Worm (Caenorhabditis elegans): Measurements from ENCODE around the gene rsp-5.
A peak's percentile ranks its signal among the peaks of the same experiment; 100 is the strongest.

rsp-5 gene

DNA sequence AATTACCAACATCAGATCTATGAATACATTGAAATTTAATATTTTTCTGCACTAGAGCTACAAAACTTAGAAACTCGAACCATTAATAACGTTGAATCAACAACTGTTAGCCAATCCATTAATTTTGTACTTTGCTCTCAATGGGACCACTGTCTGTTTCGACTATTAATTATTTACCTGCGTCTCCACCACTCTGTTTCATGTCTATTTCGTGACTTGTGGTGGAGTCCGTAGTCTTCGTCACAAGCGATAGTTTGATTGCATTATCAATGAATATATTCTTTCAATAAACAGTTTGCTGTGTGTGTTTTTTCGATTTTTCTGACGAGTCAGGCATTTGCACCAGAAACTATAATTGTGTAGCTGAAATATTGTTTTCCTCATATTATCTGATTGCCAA, 3.6 kb upstream of the rsp-5 start (continued):
- no peak for TF ChIP-seq tlp-1 (tag; optimal IDR thresholded peaks at IDR 0.05)
- TF ChIP-seq ceh-90 (tag; optimal IDR thresholded peaks at IDR 0.05), result no peak
- peak; percentile 37 for TF ChIP-seq vab-15 (tag; optimal IDR thresholded peaks at IDR 0.05)
- no peak for TF ChIP-seq dsc-1 (tag; optimal IDR thresholded peaks at IDR 0.05)
- TF ChIP-seq nhr-20 (tag; optimal IDR thresholded peaks at IDR 0.05), result peak; percentile 41
- TF ChIP-seq alr-1 (tag; optimal IDR thresholded peaks at IDR 0.05; ENCODE audit: borderline replicate concordance), result no peak
- no peak for TF ChIP-seq elt-3 (tag; optimal IDR thresholded peaks at IDR 0.05)

DNA sequence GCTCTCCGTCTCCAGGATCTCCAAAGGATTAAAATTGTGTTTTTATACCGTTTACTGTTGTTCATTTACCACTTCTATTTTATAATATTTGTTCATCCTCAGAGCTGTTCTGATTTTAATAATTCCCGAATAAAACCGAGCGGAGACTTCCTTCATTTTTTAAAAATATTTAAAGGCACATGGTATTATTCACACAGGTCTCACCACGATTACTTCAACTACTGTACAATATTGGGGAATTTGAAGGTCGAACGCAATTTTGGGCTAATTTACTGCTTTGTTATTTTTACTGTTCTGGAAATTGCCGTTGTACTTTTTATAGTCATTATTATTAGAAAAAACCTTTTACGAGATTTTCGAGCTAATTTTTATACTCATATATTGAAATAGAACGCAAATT, 1.2 kb downstream of the rsp-5 start:
- TF ChIP-seq pqm-1 (tag; optimal IDR thresholded peaks at IDR 0.05) (no peak), ceh-63 (GFP tag; optimal IDR thresholded peaks at IDR 0.05) (no peak), tbx-2 (tag; optimal IDR thresholded peaks at IDR 0.05) (no peak), elt-3 (tag; optimal IDR thresholded peaks at IDR 0.05) (no peak), fkh-8 (tag; optimal IDR thresholded peaks at IDR 0.05) (no peak), jun-1 (tag; optimal IDR thresholded peaks at IDR 0.05) (no peak), ztf-11 (tag; optimal IDR thresholded peaks at IDR 0.05) (no peak), nhr-71 (tag; optimal IDR thresholded peaks at IDR 0.05) (no peak), nhr-77 (tag; optimal IDR thresholded peaks at IDR 0.05) (no peak), nhr-84 (tag; optimal IDR thresholded peaks at IDR 0.05) (no peak), vab-15 (tag; optimal IDR thresholded peaks at IDR 0.05) (no peak), nhr-20 (tag; optimal IDR thresholded peaks at IDR 0.05) (no peak), ces-1 (GFP tag; optimal IDR thresholded peaks at IDR 0.05) (no peak), lin-14 (GFP tag; optimal IDR thresholded peaks at IDR 0.05) (no peak), mep-1 (tag; optimal IDR thresholded peaks at IDR 0.05) (no peak), ceh-88 (GFP tag; IDR thresholded peaks at IDR 0.05) (no peak), nhr-28 (tag; optimal IDR thresholded peaks at IDR 0.05) (no peak), nhr-11 (tag; optimal IDR thresholded peaks at IDR 0.05) (no peak), nhr-12 (tag; optimal IDR thresholded peaks at IDR 0.05) (no peak), nhr-90 (tag; optimal IDR thresholded peaks at IDR 0.05; ENCODE audit: poor library complexity) (no peak)

DNA sequence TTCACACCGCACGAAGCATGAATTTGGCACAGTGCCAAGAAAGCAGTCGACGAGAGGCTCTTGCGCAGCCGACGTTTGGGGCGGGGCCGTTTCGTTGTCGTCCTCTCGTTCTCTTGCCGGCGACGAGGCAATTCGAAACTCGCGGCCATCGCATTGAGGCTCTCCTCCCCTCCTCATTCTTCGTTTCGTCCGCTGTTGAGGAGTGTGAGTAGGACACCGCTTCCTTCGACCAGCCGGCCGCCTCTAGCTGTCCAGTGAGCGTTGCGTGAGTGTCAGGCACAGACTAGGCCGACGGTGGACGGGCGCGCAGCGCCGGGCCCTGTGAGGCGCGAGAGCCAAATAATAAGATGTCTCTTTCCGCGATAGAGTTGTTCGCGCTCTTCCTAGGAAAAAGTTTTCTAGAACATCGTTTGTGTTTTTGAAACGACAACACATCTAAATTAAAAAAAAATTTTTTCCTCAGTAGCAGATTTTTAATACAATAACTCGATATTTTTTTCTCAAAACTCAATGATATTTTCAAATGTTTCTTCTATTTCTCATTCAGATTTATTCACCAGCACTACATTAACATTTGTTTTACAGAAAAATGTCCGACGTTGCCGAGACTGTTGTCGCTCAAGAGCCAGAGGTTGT, 2.0 kb downstream of the rsp-5 start, which contains the start of the genes T28D9.11 and T28D9.1:
Gene T28D9.11, minus strand, starts transcription at position 177 of the 636 bp plus-strand sequence.
Gene T28D9.1, plus strand, starts transcription at position 586 of the 636 bp plus-strand sequence.
- peak; percentile 58 for TF ChIP-seq rnt-1 (tag; optimal IDR thresholded peaks at IDR 0.05)
- TF ChIP-seq snpc-4 (tag; optimal IDR thresholded peaks at IDR 0.05), result peak; percentile 80
- peak; percentile 12 for TF ChIP-seq C16A3.4 (tag; optimal IDR thresholded peaks at IDR 0.05)
- peak; percentile 32 for TF ChIP-seq snu-23 (GFP tag; optimal IDR thresholded peaks at IDR 0.05)
- TF ChIP-seq dpl-1 (GFP tag; optimal IDR thresholded peaks at IDR 0.05), result peak in 2 of 3 experiments; percentile 4 to 50
- TF ChIP-seq lin-39 (tag; optimal IDR thresholded peaks at IDR 0.05), result no peak
- no peak for TF ChIP-seq pag-3 (tag; optimal IDR thresholded peaks at IDR 0.05; ENCODE audit: borderline replicate concordance, insufficient read depth)
- TF ChIP-seq lin-35 (GFP tag; optimal IDR thresholded peaks at IDR 0.05), result peak in 1 of 2 experiments; percentile 56
- TF ChIP-seq xbp-1 (tag; optimal IDR thresholded peaks at IDR 0.05), result peak; percentile 6
- TF ChIP-seq fkh-10 (GFP tag; optimal IDR thresholded peaks at IDR 0.05), result peak; percentile 50
- TF ChIP-seq hpl-2 (GFP tag; optimal IDR thresholded peaks at IDR 0.05), result no peak
- TF ChIP-seq ztf-11 (tag; optimal IDR thresholded peaks at IDR 0.05), result peak in 1 of 2 experiments; percentile 54
- peak; percentile 46 to 71 for TF ChIP-seq lsy-2 (tag; optimal IDR thresholded peaks at IDR 0.05)
- peak; percentile 87 for TF ChIP-seq fkh-8 (tag; optimal IDR thresholded peaks at IDR 0.05)
- 0 out of 2 replicates have a peak, but pooled peaks have one; percentile 16 for TF ChIP-seq nhr-19 (GFP tag; conservative IDR thresholded peaks at IDR 0.05)
- TF ChIP-seq lin-13 (GFP tag; optimal IDR thresholded peaks at IDR 0.05), result peak; percentile 33
- peak; percentile 55 for TF ChIP-seq nhr-71 (tag; optimal IDR thresholded peaks at IDR 0.05)
- TF ChIP-seq nhr-85 (tag), result no peak
- TF ChIP-seq unc-86 (tag; optimal IDR thresholded peaks at IDR 0.05), result peak; percentile 53
- peak; percentile 54 for TF ChIP-seq nhr-77 (tag; optimal IDR thresholded peaks at IDR 0.05)
- TF ChIP-seq egl-13 (tag; optimal IDR thresholded peaks at IDR 0.05), result peak; percentile 26
- TF ChIP-seq mep-1 (tag; optimal IDR thresholded peaks at IDR 0.05), result peak; percentile 30
- TF ChIP-seq nhr-28 (tag; optimal IDR thresholded peaks at IDR 0.05), result no peak
- peak; percentile 23 for TF ChIP-seq ztf-4 (tag; optimal IDR thresholded peaks at IDR 0.05)
- TF ChIP-seq ama-1 (optimal IDR thresholded peaks at IDR 0.05), result peak; percentile 59
- TF ChIP-seq dsc-1 (tag; optimal IDR thresholded peaks at IDR 0.05), result peak; percentile 18
- no peak for TF ChIP-seq lin-15B (tag; optimal IDR thresholded peaks at IDR 0.05)
- TF ChIP-seq swsn-7 (tag; optimal IDR thresholded peaks at IDR 0.05), result peak; percentile 49
- no peak for TF ChIP-seq fos-1 (tag; optimal IDR thresholded peaks at IDR 0.05)
- TF ChIP-seq ceh-82 (tag; optimal IDR thresholded peaks at IDR 0.05), result peak in 2 of 3 experiments; percentile 56 to 81
- peak; percentile 38 to 55 for TF ChIP-seq efl-1 (optimal IDR thresholded peaks at IDR 0.05)
- peak in 1 of 2 experiments; percentile 32 for TF ChIP-seq efl-1 (GFP tag; optimal IDR thresholded peaks at IDR 0.05 in 1 of 2)
